Worm (Caenorhabditis elegans) whole organism, midembryonic: ENCODE results near the gene rab-21.

Experiments used
- flt-1 ChIP-seq: fragments of 200-800 bp; sonication (Bioruptor generic); IDR thresholded peaks from 2 replicates; pipeline ENCODE4 v1.3.6; 2022; ENCODE audit warnings: missing genetic modification characterization, missing compliant biosample characterization
- klf-2 ChIP-seq: fragments of 200-800 bp; sonication (Bioruptor generic); conservative IDR thresholded peaks from 2 replicates; pipeline ENCODE4 v1.3.6; 2022; ENCODE audit warnings: missing genetic modification reagents, missing genetic modification characterization, missing compliant biosample characterization
- med-1 ChIP-seq: sonication (generic microtip); optimal IDR thresholded peaks from 2 replicates; lab custom pipeline; 2017; ENCODE audit warnings: missing genetic modification characterization, mild to moderate bottlenecking, missing compliant biosample characterization, antibody characterized with exemption, missing genetic modification reagents; ENCODE audit not compliant: insufficient read depth
- ztf-29 ChIP-seq: fragments of 200-800 bp; sonication (Bioruptor generic); IDR thresholded peaks from 2 replicates; pipeline ENCODE4 v1.3.6; 2022; ENCODE audit warnings: missing genetic modification reagents, missing genetic modification characterization, missing compliant biosample characterization

- TF ChIP-seq flt-1, result no peak
- no peak for TF ChIP-seq med-1 (GFP tag; lab: Kevin White, UChicago)
- TF ChIP-seq klf-2, result no peak
- no peak for TF ChIP-seq ztf-29 (GFP tag; lab: Robert Waterston, UW)
Observed at ce11 chrII:8743379-8744173, 28.8 kb upstream of the rab-21 start, which contains the start of gene mak-1.
